Fruit fly (Drosophila melanogaster) whole organism, embryonic: ENCODE measurements around the gene ArfGAP3.
A peak's percentile ranks its signal among the peaks of the same experiment; 100 is the strongest.

Experiments
- CG12769 ChIP-seq: fragments of 200-800 bp; sonication (Bioruptor generic); optimal IDR thresholded peaks from 2 replicates; lab custom pipeline; 2019; ENCODE audit warnings: missing biosample characterization, mild to moderate bottlenecking, missing genetic modification characterization, moderate library complexity
- CG13424 ChIP-seq: fragments of 200-800 bp; sonication (Bioruptor generic); optimal IDR thresholded peaks from 2 replicates; lab custom pipeline; 2019; ENCODE audit warnings: missing biosample characterization, mild to moderate bottlenecking, missing genetic modification characterization, moderate library complexity
- nau ChIP-seq: fragments of 200-800 bp; sonication (Bioruptor generic); optimal IDR thresholded peaks from 3 replicates; lab custom pipeline; 2017; ENCODE audit warnings: missing biosample characterization, mild to moderate bottlenecking, missing genetic modification characterization, missing genetic modification reagents
- sima ChIP-seq: fragments of 200-800 bp; sonication (Bioruptor generic); optimal IDR thresholded peaks from 2 replicates; lab custom pipeline; 2016; ENCODE audit warnings: missing biosample characterization, missing genetic modification characterization

Gene ArfGAP3

DNA sequence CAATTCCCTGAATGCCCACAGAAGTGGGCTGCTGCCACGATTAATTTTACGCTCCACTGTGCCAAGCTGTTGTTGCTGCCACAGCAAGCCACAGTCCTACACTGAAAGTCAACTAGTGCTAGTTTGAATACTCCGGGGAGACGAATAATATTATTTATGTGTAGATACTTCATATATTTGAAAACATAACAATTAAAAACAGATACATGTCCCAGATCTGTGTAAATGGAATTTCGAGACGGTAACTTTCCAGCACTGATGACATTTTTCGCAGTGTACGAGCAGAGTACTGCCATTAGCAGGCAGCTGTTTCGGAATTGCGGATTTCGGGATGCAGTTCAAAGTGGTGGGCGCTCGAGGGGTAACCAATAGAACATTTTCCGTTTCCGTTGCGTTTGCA, 52.3 kb downstream of the ArfGAP3 start (continued):
- TF ChIP-seq CG12769 (tag; lab: Kevin White, UChicago) (peak; percentile 44), CG13424 (tag; lab: Kevin White, UChicago) (peak; percentile 21), nau (no peak), sima (GFP tag; lab: Kevin White, UChicago) (no peak)
